Fruit fly (Drosophila melanogaster) whole organism, embryonic: ENCODE data around the gene MSBP.
A peak's percentile ranks its signal among the peaks of the same experiment; 100 is the strongest.

Experiments used
- Bdp1 ChIP-seq: fragments of 200-800 bp; sonication (Bioruptor generic); optimal IDR thresholded peaks from 3 replicates; lab custom pipeline; 2016; ENCODE audit warnings: missing biosample characterization, missing genetic modification characterization
- CG10209 ChIP-seq: fragments of 200-800 bp; sonication (Bioruptor generic); optimal IDR thresholded peaks from 3 replicates; lab custom pipeline; 2017; ENCODE audit warnings: missing biosample characterization, mild to moderate bottlenecking, missing genetic modification characterization, missing genetic modification reagents
- CG11723 ChIP-seq: fragments of 200-800 bp; sonication (Bioruptor generic); optimal IDR thresholded peaks from 2 replicates; lab custom pipeline; 2017; ENCODE audit warnings: missing biosample characterization, mild to moderate bottlenecking, missing genetic modification characterization
- CG12942 ChIP-seq: fragments of 200-800 bp; sonication (Bioruptor generic); optimal IDR thresholded peaks from 3 replicates; lab custom pipeline; 2016; ENCODE audit warnings: missing biosample characterization, missing genetic modification characterization
- CG13287 ChIP-seq: fragments of 200-800 bp; sonication (Bioruptor generic); IDR thresholded peaks from 2 replicates; pipeline ENCODE4 v1.3.6; 2022; ENCODE audit warnings: missing biosample characterization, missing genetic modification characterization; ENCODE audit not compliant: partially characterized antibody
- CG16779 ChIP-seq: fragments of 200-800 bp; sonication (Bioruptor generic); IDR thresholded peaks from 2 replicates; pipeline ENCODE4 v1.3.6; 2022; ENCODE audit warnings: missing biosample characterization, missing genetic modification characterization
- CG17361 ChIP-seq: fragments of 200-800 bp; sonication (Bioruptor generic); IDR thresholded peaks from 3 replicates; pipeline ENCODE4 v1.3.6; 2022; ENCODE audit warnings: missing biosample characterization, missing genetic modification characterization
- CG17385 ChIP-seq: fragments of 200-800 bp; sonication (Bioruptor generic); optimal IDR thresholded peaks from 3 replicates; lab custom pipeline; 2018; ENCODE audit warnings: missing biosample characterization, mild to moderate bottlenecking, missing genetic modification characterization
- CG17612 ChIP-seq: fragments of 200-800 bp; sonication (Bioruptor generic); IDR thresholded peaks from 2 replicates; pipeline ENCODE4 v1.3.6; 2022; ENCODE audit warnings: missing biosample characterization, missing genetic modification characterization
- CG18262 ChIP-seq: fragments of 200-800 bp; optimal IDR thresholded peaks from 3 replicates; lab custom pipeline; 2019; ENCODE audit warnings: missing biosample characterization, mild to moderate bottlenecking, missing genetic modification characterization, moderate library complexity
- CG2678 ChIP-seq: fragments of 200-800 bp; sonication (Bioruptor generic); optimal IDR thresholded peaks from 3 replicates; lab custom pipeline; 2019; ENCODE audit warnings: missing biosample characterization, mild to moderate bottlenecking, missing genetic modification characterization, moderate library complexity
- CG30403 ChIP-seq: fragments of 200-800 bp; sonication (Bioruptor generic); optimal IDR thresholded peaks from 3 replicates; lab custom pipeline; 2016; ENCODE audit warnings: missing biosample characterization, missing genetic modification characterization
- CG33557 ChIP-seq: fragments of 200-800 bp; sonication (Bioruptor generic); optimal IDR thresholded peaks from 2 replicates; lab custom pipeline; 2019; ENCODE audit warnings: missing biosample characterization, mild to moderate bottlenecking, missing genetic modification characterization, moderate library complexity
- CG34422 ChIP-seq: fragments of 200-800 bp; sonication (Bioruptor generic); IDR thresholded peaks from 3 replicates; pipeline ENCODE4 v1.3.6; 2022; ENCODE audit warnings: missing biosample characterization, missing genetic modification characterization
- CG43689 ChIP-seq: fragments of 200-800 bp; sonication (Bioruptor generic); IDR thresholded peaks from 2 replicates; pipeline ENCODE4 v1.3.6; 2022; ENCODE audit warnings: missing biosample characterization, missing genetic modification characterization
- CG4424 ChIP-seq: fragments of 200-800 bp; sonication (Bioruptor generic); optimal IDR thresholded peaks from 3 replicates; lab custom pipeline; 2016; ENCODE audit warnings: missing biosample characterization, missing genetic modification characterization
- CG6175 ChIP-seq: fragments of 200-800 bp; sonication (Bioruptor generic); IDR thresholded peaks from 3 replicates; pipeline ENCODE4 v1.3.6; 2022; ENCODE audit warnings: missing biosample characterization, missing genetic modification characterization
- CG6254 ChIP-seq: fragments of 200-800 bp; sonication (Bioruptor generic); optimal IDR thresholded peaks from 3 replicates; lab custom pipeline; 2017; ENCODE audit warnings: mild to moderate bottlenecking, missing biosample characterization, missing genetic modification reagents, missing genetic modification characterization
- CG6272 ChIP-seq: fragments of 200-800 bp; sonication (Bioruptor generic); IDR thresholded peaks from 2 replicates; pipeline ENCODE4 v1.3.6; 2022; ENCODE audit warnings: missing biosample characterization, missing genetic modification characterization
- CG8290 ChIP-seq, 3 experiments: fragments of 200-800 bp; sonication (Bioruptor generic); optimal IDR thresholded peaks; 2 replicates each; lab custom pipeline; 2016 to 2019; ENCODE audit warnings: missing biosample characterization in 3 of 3, missing genetic modification characterization in 3 of 3, mild to moderate bottlenecking in 2 of 3, moderate library complexity in 1 of 3
- CG8924 ChIP-seq: fragments of 200-800 bp; optimal IDR thresholded peaks from 3 replicates; lab custom pipeline; 2019; ENCODE audit warnings: missing biosample characterization, mild to moderate bottlenecking, missing genetic modification characterization, moderate library complexity
- Dad ChIP-seq: fragments of 200-800 bp; sonication (Bioruptor generic); optimal IDR thresholded peaks from 3 replicates; lab custom pipeline; 2016; ENCODE audit warnings: missing biosample characterization, missing genetic modification characterization
- Dfd ChIP-seq, 2 experiments: fragments of >200 bp; optimal IDR thresholded peaks; 2 replicates each; lab custom pipeline; 2017; ENCODE audit warnings: missing biosample characterization in 2 of 2, missing genetic modification characterization in 2 of 2
- Dref ChIP-seq: fragments of 200-800 bp; sonication (Bioruptor generic); IDR thresholded peaks from 2 replicates; pipeline ENCODE4 v1.3.6; 2022; ENCODE audit warnings: missing biosample characterization, missing genetic modification characterization
- H15 ChIP-seq: fragments of 200-800 bp; sonication (Bioruptor generic); IDR thresholded peaks from 3 replicates; pipeline ENCODE4 v1.3.6; 2022; ENCODE audit warnings: missing biosample characterization, missing genetic modification characterization
- HLH4C ChIP-seq: fragments of 200-800 bp; sonication (Bioruptor generic); IDR thresholded peaks from 3 replicates; pipeline ENCODE4 v1.3.6; 2022; ENCODE audit warnings: missing biosample characterization, missing genetic modification characterization; ENCODE audit not compliant: partially characterized antibody
- Hmr ChIP-seq: fragments of 200-800 bp; sonication (Bioruptor generic); optimal IDR thresholded peaks from 3 replicates; lab custom pipeline; 2017; ENCODE audit warnings: mild to moderate bottlenecking, missing biosample characterization, missing genetic modification reagents, missing genetic modification characterization
- MBD-R2 ChIP-seq: fragments of 200-800 bp; sonication (Bioruptor generic); IDR thresholded peaks from 2 replicates; pipeline ENCODE4 v1.3.6; 2022; ENCODE audit warnings: missing biosample characterization, missing genetic modification characterization
- Mrtf ChIP-seq: fragments of 200-800 bp; sonication (Bioruptor generic); IDR thresholded peaks from 3 replicates; pipeline ENCODE4 v1.3.6; 2022; ENCODE audit warnings: missing biosample characterization, missing genetic modification characterization
- Oaz ChIP-seq: fragments of 200-800 bp; sonication (Bioruptor generic); IDR thresholded peaks from 2 replicates; pipeline ENCODE4 v1.3.6; 2022; ENCODE audit warnings: missing biosample characterization, missing genetic modification characterization
- Ptx1 ChIP-seq: fragments of 200-800 bp; sonication (Bioruptor generic); IDR thresholded peaks from 2 replicates; pipeline ENCODE4 v1.3.6; 2022; ENCODE audit warnings: missing biosample characterization, missing genetic modification characterization
- Ravus ChIP-seq: fragments of 200-800 bp; sonication (Bioruptor generic); IDR thresholded peaks from 2 replicates; pipeline ENCODE4 v1.3.6; 2022; ENCODE audit warnings: missing biosample characterization, missing genetic modification characterization
- Ssrp ChIP-seq: fragments of 200-800 bp; sonication (Bioruptor generic); optimal IDR thresholded peaks from 2 replicates; lab custom pipeline; 2018; ENCODE audit warnings: missing biosample characterization, mild to moderate bottlenecking, missing genetic modification characterization, moderate library complexity
- Xrp1 ChIP-seq: fragments of 200-800 bp; sonication (Bioruptor generic); IDR thresholded peaks from 2 replicates; pipeline ENCODE4 v1.3.6; 2022; ENCODE audit warnings: missing biosample characterization, missing genetic modification characterization
- ab ChIP-seq: fragments of 200-800 bp; sonication (Bioruptor generic); optimal IDR thresholded peaks from 2 replicates; lab custom pipeline; 2016; ENCODE audit warnings: missing biosample characterization, missing genetic modification characterization
- amos ChIP-seq: fragments of 200-800 bp; sonication (Bioruptor generic); IDR thresholded peaks from 2 replicates; pipeline ENCODE4 v1.3.6; 2022; ENCODE audit warnings: missing biosample characterization, missing genetic modification characterization; ENCODE audit not compliant: partially characterized antibody
- chn ChIP-seq: fragments of 200-800 bp; sonication (Bioruptor generic); optimal IDR thresholded peaks from 2 replicates; lab custom pipeline; 2016; ENCODE audit warnings: missing biosample characterization, missing genetic modification characterization
- dan ChIP-seq: fragments of 200-800 bp; sonication (Bioruptor generic); IDR thresholded peaks from 2 replicates; pipeline ENCODE4 v1.3.6; 2022; ENCODE audit warnings: missing biosample characterization, missing genetic modification characterization
- eve ChIP-seq, 2 experiments: fragments of >200 bp; optimal IDR thresholded peaks; 2 replicates each; lab custom pipeline; 2017; ENCODE audit warnings: missing biosample characterization in 2 of 2, missing genetic modification characterization in 2 of 2
- gem ChIP-seq: fragments of 200-800 bp; sonication (Bioruptor generic); optimal IDR thresholded peaks from 2 replicates; lab custom pipeline; 2019; ENCODE audit warnings: missing biosample characterization, mild to moderate bottlenecking, missing genetic modification characterization, moderate library complexity
- gfzf ChIP-seq: fragments of 200-800 bp; sonication (Bioruptor generic); optimal IDR thresholded peaks from 2 replicates; lab custom pipeline; 2016; ENCODE audit warnings: missing biosample characterization, mild to moderate bottlenecking, missing genetic modification characterization, moderate library complexity
- grau ChIP-seq: fragments of 200-800 bp; optimal IDR thresholded peaks from 3 replicates; lab custom pipeline; 2019; ENCODE audit warnings: missing biosample characterization, mild to moderate bottlenecking, missing genetic modification characterization, moderate library complexity
- jigr1 ChIP-seq: fragments of 200-800 bp; sonication (Bioruptor generic); IDR thresholded peaks from 3 replicates; pipeline ENCODE4 v1.3.6; 2022; ENCODE audit warnings: missing biosample characterization, missing genetic modification characterization
- org-1 ChIP-seq: fragments of 200-800 bp; sonication (Bioruptor generic); optimal IDR thresholded peaks from 2 replicates; lab custom pipeline; 2017; ENCODE audit warnings: missing biosample characterization, missing genetic modification characterization
- pan ChIP-seq, 4 experiments: fragments of >200 bp in 3 of 4; fragments of 200-800 bp in 1 of 4; sonication (Bioruptor generic) in 1 of 4; optimal IDR thresholded peaks in 3 of 4; IDR thresholded peaks in 1 of 4; 2 replicates each; pipeline versions ENCODE4 v1.3.6 to Lab custom; 2017 to 2022; ENCODE audit warnings: missing biosample characterization in 2 of 4, missing genetic modification characterization in 2 of 4, mixed read lengths in 1 of 4
- sug ChIP-seq: fragments of 200-800 bp; optimal IDR thresholded peaks from 2 replicates; lab custom pipeline; 2019; ENCODE audit warnings: missing biosample characterization, mild to moderate bottlenecking, missing genetic modification characterization, moderate library complexity
- wdn ChIP-seq: fragments of 200-800 bp; sonication (Bioruptor generic); IDR thresholded peaks from 2 replicates; pipeline ENCODE4 v1.3.6; 2022; ENCODE audit warnings: missing biosample characterization, missing genetic modification characterization
- zen ChIP-seq: fragments of 200-800 bp; sonication (Bioruptor generic); optimal IDR thresholded peaks from 3 replicates; lab custom pipeline; 2018; ENCODE audit warnings: missing biosample characterization, mild to moderate bottlenecking, missing genetic modification characterization, moderate library complexity

Gene MSBP

dm6 chrX:15889780-15890608, at the start of gene MSBP, which contains the start of gene CG15916 (continued):
- TF ChIP-seq Xrp1 (GFP tag; lab: Robert Waterston, UW) (peak; percentile 32; the same call in 1 of the 2 replicates), amos (GFP tag; lab: Robert Waterston, UW) (0 out of 2 replicates have a peak, but pooled peaks have one; percentile 24), CG4424 (GFP tag; lab: Kevin White, UChicago) (peak; percentile 34), CG8290 (GFP tag; optimal IDR thresholded peaks at IDR 0.05; lab: Kevin White, UChicago) (peak; percentile 37), CG8290 (tag; optimal IDR thresholded peaks at IDR 0.05; lab: Kevin White, UChicago) (peak in 1 of 2 experiments; percentile 32), CG10209 (GFP tag; lab: Kevin White, UChicago) (peak; percentile 57), CG8924 (tag; lab: Kevin White, UChicago) (peak; percentile 27), Dfd (GFP tag; optimal IDR thresholded peaks at IDR 0.05; lab: Kevin White, UChicago) (peak in 1 of 2 experiments; percentile 3), CG18262 (tag; lab: Kevin White, UChicago) (peak; percentile 48), dan (GFP tag; lab: Robert Waterston, UW) (no peak), eve (GFP tag; optimal IDR thresholded peaks at IDR 0.05; lab: Kevin White, UChicago) (no peak), Oaz (GFP tag; lab: Robert Waterston, UW) (no peak), pan (optimal IDR thresholded peaks at IDR 0.05; lab: Kevin White, UChicago) (no peak), pan (GFP tag; optimal IDR thresholded peaks at IDR 0.05 in 1 of 2, IDR thresholded peaks at IDR 0.05 in 1 of 2) (no peak), org-1 (GFP tag; lab: Kevin White, UChicago) (no peak), CG12942 (GFP tag; lab: Kevin White, UChicago) (no peak), CG17612 (no peak), Dad (GFP tag; lab: Kevin White, UChicago) (no peak), CG13287 (GFP tag; lab: Robert Waterston, UW) (peak; percentile 13; the same call in 1 of the 2 replicates), CG43689 (GFP tag; lab: Robert Waterston, UW) (no peak), Bdp1 (GFP tag; lab: Kevin White, UChicago) (no peak), CG34422 (GFP tag; lab: Robert Waterston, UW) (0 out of 3 replicates have a peak, but pooled peaks have one; percentile 14), Ssrp (tag; lab: Kevin White, UChicago) (peak; percentile 53), CG17361 (peak; percentile 74; the same call in 1 of the 3 replicates), grau (peak; percentile 44), CG6254 (GFP tag; lab: Kevin White, UChicago) (no peak), chn (GFP tag; lab: Kevin White, UChicago) (no peak), sug (peak; percentile 20), CG6175 (GFP tag; lab: Robert Waterston, UW) (no peak), Dref (GFP tag; lab: Robert Waterston, UW) (peak; percentile 61), H15 (GFP tag; lab: Robert Waterston, UW) (no peak), HLH4C (no peak), gem (tag; lab: Kevin White, UChicago) (peak; percentile 62), gfzf (GFP tag; lab: Kevin White, UChicago) (peak; percentile 59), wdn (GFP tag; lab: Robert Waterston, UW) (no peak), CG33557 (GFP tag; lab: Kevin White, UChicago) (peak; percentile 18), ab (GFP tag; lab: Kevin White, UChicago) (no peak), jigr1 (GFP tag; lab: Robert Waterston, UW) (no peak), Ptx1 (GFP tag; lab: Robert Waterston, UW) (peak; percentile 27; the same call in 1 of the 2 replicates), CG11723 (peak; percentile 61), zen (tag; lab: Kevin White, UChicago) (peak; percentile 9), CG30403 (GFP tag; lab: Kevin White, UChicago) (peak; percentile 49), CG2678 (peak; percentile 58), CG6272 (no peak), CG17385 (GFP tag; lab: Kevin White, UChicago) (no peak), MBD-R2 (peak; percentile 11; the same call in 1 of the 2 replicates), CG16779 (GFP tag; lab: Robert Waterston, UW) (no peak), Ravus (GFP tag; lab: Robert Waterston, UW) (no peak), Hmr (peak; percentile 32), Mrtf (0 out of 3 replicates have a peak, but pooled peaks have one; percentile 27)
